Worm (Caenorhabditis elegans) whole organism, L1 larva: Measurements from ENCODE around the gene mrck-1.

Experiments
- ama-1 ChIP-seq: fragments of 150-350 bp; optimal IDR thresholded peaks from 2 replicates; lab custom pipeline; 2014
- blmp-1 ChIP-seq: fragments of 150-350 bp; optimal IDR thresholded peaks from 2 replicates; lab custom pipeline; 2014; ENCODE audit warnings: missing biosample characterization, missing genetic modification characterization
- fos-1 ChIP-seq: fragments of 150-350 bp; optimal IDR thresholded peaks from 2 replicates; lab custom pipeline; 2014; ENCODE audit warnings: missing biosample characterization, missing genetic modification characterization

- no peak for TF ChIP-seq fos-1 (tag; lab: Kevin White, UChicago)
- TF ChIP-seq blmp-1 (tag; lab: Kevin White, UChicago) = peak; percentile 7
- peak; percentile 56 for TF ChIP-seq ama-1 (lab: Kevin White, UChicago)
Observed at ce11 chrV:6225745-6226528, 41.1 kb downstream of the mrck-1 start.
